Fruit fly (Drosophila melanogaster) whole organism: Measurements from ENCODE around the gene Npc1b.

Experiments
- CG8478 ChIP-seq: fragments of >200 bp; optimal IDR thresholded peaks from 2 replicates; lab custom pipeline; 2018; ENCODE audit warnings: inconsistent platforms
- Dll ChIP-seq: fragments of >200 bp; optimal IDR thresholded peaks from 2 replicates; lab custom pipeline; 2017
- EcR ChIP-seq, 2 experiments: fragments of >200 bp; optimal IDR thresholded peaks; 2 replicates each; lab custom pipeline; 2017; ENCODE audit warnings: missing biosample characterization in 2 of 2, missing genetic modification characterization in 2 of 2, missing genetic modification reagents in 2 of 2
- pan ChIP-seq: fragments of >200 bp; optimal IDR thresholded peaks from 2 replicates; lab custom pipeline; 2017
- psq ChIP-seq: fragments of >200 bp; optimal IDR thresholded peaks from 2 replicates; lab custom pipeline; 2017
- usp ChIP-seq: fragments of >200 bp; optimal IDR thresholded peaks from 2 replicates; lab custom pipeline; 2017; ENCODE audit warnings: missing biosample characterization, missing genetic modification characterization, mixed read lengths

DNA sequence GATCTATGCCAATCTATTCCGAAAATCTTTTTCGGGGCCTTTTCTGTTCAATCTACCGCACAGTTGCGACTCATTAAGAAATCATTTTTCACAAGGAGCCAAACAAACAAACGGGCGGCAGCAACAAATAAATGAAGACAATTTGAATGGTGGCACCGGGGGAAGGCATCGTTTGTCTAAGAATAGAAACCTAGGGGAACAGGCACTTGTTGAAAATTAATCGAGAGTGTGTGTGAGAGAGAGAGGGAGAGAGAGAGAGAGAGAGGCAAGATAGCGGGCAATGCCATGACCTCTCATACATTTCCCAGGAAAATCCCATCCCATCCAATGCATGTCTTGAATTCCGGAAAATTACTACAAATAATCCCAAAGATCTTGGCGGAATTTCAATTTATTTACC lies 18.2 kb upstream of the Npc1b start:
- TF ChIP-seq EcR (GFP tag; optimal IDR thresholded peaks at IDR 0.05; lab: Kevin White, UChicago): no peak
- no peak for TF ChIP-seq pan (lab: Kevin White, UChicago)
- no peak for TF ChIP-seq usp (GFP tag; lab: Kevin White, UChicago)
- no peak for TF ChIP-seq Dll (lab: Kevin White, UChicago)
- no peak for TF ChIP-seq psq
- TF ChIP-seq CG8478 (lab: Kevin White, UChicago): no peak
